Fruit fly (Drosophila melanogaster): ENCODE data around the gene Rubicon.

DNA sequence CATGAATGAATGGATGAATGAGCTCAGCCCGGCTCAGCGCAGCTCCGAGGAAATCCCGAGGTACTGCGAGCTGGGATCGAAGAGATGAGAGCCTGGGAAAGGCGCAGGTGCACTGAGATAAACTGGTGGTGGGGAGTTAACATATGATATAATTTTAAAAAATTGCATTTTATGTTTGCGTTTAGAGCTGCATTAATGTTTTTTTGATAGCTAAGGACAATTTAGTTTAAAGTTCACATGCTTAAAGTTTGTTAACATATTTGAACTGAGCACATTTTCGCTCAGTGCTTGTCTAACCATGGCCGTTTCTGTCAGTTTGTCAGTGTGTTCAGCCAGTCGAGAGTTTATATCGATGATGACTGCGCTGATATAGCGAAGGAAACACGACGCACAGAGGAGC is 53.4 kb downstream of the Rubicon start:
- TF ChIP-seq tai (GFP tag; optimal IDR thresholded peaks at IDR 0.05) (no peak), CG9705 (GFP tag; optimal IDR thresholded peaks at IDR 0.05) (peak; percentile 39), Abd-B (GFP tag; optimal IDR thresholded peaks at IDR 0.05) (no peak), rgr (GFP tag; optimal IDR thresholded peaks at IDR 0.05) (peak; percentile 56), dl (GFP tag; optimal IDR thresholded peaks at IDR 0.05; ENCODE audit: insufficient read depth in 1 of 2, partially characterized antibody in 2 of 2) (no peak), foxo (GFP tag; optimal IDR thresholded peaks at IDR 0.05) (peak in 1 of 2 experiments; percentile 74), Rel (GFP tag; optimal IDR thresholded peaks at IDR 0.05) (no peak), Rel (tag; optimal IDR thresholded peaks at IDR 0.05) (peak; percentile 22), dmrt93B (GFP tag; optimal IDR thresholded peaks at IDR 0.05) (peak; percentile 27)
